Fruit fly (Drosophila melanogaster) whole organism, prepupa: ENCODE data around the gene CG14989.

ENCODE experiments used
- CG10631 ChIP-seq: fragments of 200-800 bp; sonication (Bioruptor generic); optimal IDR thresholded peaks from 2 replicates; lab custom pipeline; 2016; ENCODE audit warnings: missing biosample characterization, missing genetic modification characterization
- CG3919 ChIP-seq: fragments of 200-800 bp; sonication (Bioruptor generic); optimal IDR thresholded peaks from 3 replicates; lab custom pipeline; 2016; ENCODE audit warnings: missing biosample characterization, missing genetic modification characterization
- CG4318 ChIP-seq: fragments of 200-800 bp; sonication (Bioruptor generic); optimal IDR thresholded peaks from 3 replicates; lab custom pipeline; 2017; ENCODE audit warnings: missing biosample characterization, mild to moderate bottlenecking, missing genetic modification characterization
- CG6276 ChIP-seq: fragments of 200-800 bp; sonication (Bioruptor generic); optimal IDR thresholded peaks from 2 replicates; lab custom pipeline; 2017; ENCODE audit warnings: missing biosample characterization, mild to moderate bottlenecking, missing genetic modification characterization
- CG8632 ChIP-seq: fragments of 200-800 bp; sonication (Bioruptor generic); optimal IDR thresholded peaks from 3 replicates; lab custom pipeline; 2016; ENCODE audit warnings: missing biosample characterization, missing genetic modification characterization
- Ets21C ChIP-seq: fragments of 200-800 bp; sonication (Bioruptor generic); optimal IDR thresholded peaks from 3 replicates; lab custom pipeline; 2016; ENCODE audit warnings: missing biosample characterization, missing genetic modification characterization
- Hr38 ChIP-seq: sonication (Bioruptor generic); optimal IDR thresholded peaks from 2 replicates; lab custom pipeline; 2016; ENCODE audit warnings: missing biosample characterization, missing genetic modification characterization
- Hr39 ChIP-seq: fragments of 200-800 bp; sonication (Bioruptor generic); optimal IDR thresholded peaks from 2 replicates; lab custom pipeline; 2016; ENCODE audit warnings: missing biosample characterization, missing genetic modification characterization
- Hr4 ChIP-seq: fragments of 200-800 bp; sonication (Bioruptor generic); optimal IDR thresholded peaks from 3 replicates; lab custom pipeline; 2016; ENCODE audit warnings: missing biosample characterization, missing genetic modification characterization
- Sox102F ChIP-seq: fragments of 200-800 bp; sonication (Bioruptor generic); optimal IDR thresholded peaks from 2 replicates; lab custom pipeline; 2016; ENCODE audit warnings: missing biosample characterization, mild to moderate bottlenecking, missing genetic modification characterization
- Sox14 ChIP-seq: fragments of 200-800 bp; sonication (Bioruptor generic); optimal IDR thresholded peaks from 3 replicates; lab custom pipeline; 2016; ENCODE audit warnings: missing biosample characterization, missing genetic modification characterization
- dsx ChIP-seq: fragments of 200-800 bp; optimal IDR thresholded peaks from 3 replicates; lab custom pipeline; 2019; ENCODE audit warnings: missing biosample characterization, mild to moderate bottlenecking, missing genetic modification characterization, moderate library complexity; ENCODE audit not compliant: poor library complexity, severe bottlenecking
- esn ChIP-seq: fragments of 200-800 bp; sonication (Bioruptor generic); optimal IDR thresholded peaks from 2 replicates; lab custom pipeline; 2016; ENCODE audit warnings: missing biosample characterization, mild to moderate bottlenecking, missing genetic modification characterization, moderate library complexity
- fd59A ChIP-seq: fragments of 200-800 bp; sonication (Bioruptor generic); optimal IDR thresholded peaks from 2 replicates; lab custom pipeline; 2017; ENCODE audit warnings: missing biosample characterization, mild to moderate bottlenecking, missing genetic modification characterization, missing genetic modification reagents
- fd85E ChIP-seq: fragments of 200-800 bp; sonication (Bioruptor generic); optimal IDR thresholded peaks from 3 replicates; lab custom pipeline; 2016; ENCODE audit warnings: missing biosample characterization, missing genetic modification characterization
- ss ChIP-seq, 2 experiments: fragments of 200-800 bp; sonication (Bioruptor generic); optimal IDR thresholded peaks; 2 replicates in 1 of 2; 3 replicates in 1 of 2; lab custom pipeline; 2017 to 2018; ENCODE audit warnings: mild to moderate bottlenecking in 2 of 2, missing biosample characterization in 2 of 2, missing genetic modification characterization in 2 of 2, moderate library complexity in 1 of 2
- vri ChIP-seq: fragments of 200-800 bp; sonication (Bioruptor generic); optimal IDR thresholded peaks from 3 replicates; lab custom pipeline; 2016; ENCODE audit warnings: missing biosample characterization, mild to moderate bottlenecking, missing genetic modification characterization

The CG14989 gene

dm6 chr3L:4142064-4142463, 54.7 kb downstream of the CG14989 start, which contains the start of gene CG32260:
TSS of gene CG32260 (plus strand) at chr3L:4142364.
- TF ChIP-seq CG6276 (GFP tag; lab: Kevin White, UChicago) (no peak), Ets21C (GFP tag; lab: Kevin White, UChicago) (no peak), Hr39 (no peak), Sox14 (no peak), fd59A (GFP tag; lab: Kevin White, UChicago) (no peak), CG3919 (GFP tag; lab: Kevin White, UChicago) (no peak), Sox102F (GFP tag; lab: Kevin White, UChicago) (no peak), vri (no peak), fd85E (GFP tag; lab: Kevin White, UChicago) (no peak), CG10631 (no peak), CG8632 (no peak), dsx (GFP tag; lab: Kevin White, UChicago) (no peak), CG4318 (no peak), esn (GFP tag; lab: Kevin White, UChicago) (no peak), ss (GFP tag; optimal IDR thresholded peaks at IDR 0.05; lab: Kevin White, UChicago) (no peak), Hr4 (GFP tag; lab: Kevin White, UChicago) (no peak), Hr38 (GFP tag; lab: Kevin White, UChicago) (no peak)
- TF ChIP-seq, all 60 proteins: peak for 0
